Worm (Caenorhabditis elegans): ENCODE measurements around the gene umps-1.

umps-1 gene

ce11 chrIII:10337508-10338166 is 19.8 kb downstream of the umps-1 start, which contains the start of gene ttr-15:
Gene ttr-15, plus strand, starts transcription at chrIII:10337847.
- TF ChIP-seq tab-1 (GFP tag; IDR thresholded peaks at IDR 0.05): no peak
- TF ChIP-seq ztf-23 (GFP tag; IDR thresholded peaks at IDR 0.05): no peak
- no peak for TF ChIP-seq cog-1 (tag; optimal IDR thresholded peaks at IDR 0.05)
- no peak for TF ChIP-seq flt-1 (GFP tag; IDR thresholded peaks at IDR 0.05)
- TF ChIP-seq med-1 (GFP tag; optimal IDR thresholded peaks at IDR 0.05; ENCODE audit: insufficient read depth): no peak
- TF ChIP-seq klf-2 (GFP tag; conservative IDR thresholded peaks at IDR 0.05): no peak
- TF ChIP-seq ztf-29 (GFP tag; IDR thresholded peaks at IDR 0.05): no peak
- TF ChIP-seq T22C8.4 (GFP tag; IDR thresholded peaks at IDR 0.05): no peak

ce11 chrIII:10336109-10336508 is 21.3 kb downstream of the umps-1 start:
- TF ChIP-seq ref-1 (GFP tag; conservative IDR thresholded peaks at IDR 0.05): no peak
- no peak for TF ChIP-seq ztf-23 (GFP tag; IDR thresholded peaks at IDR 0.05)
- no peak for TF ChIP-seq cog-1 (tag; optimal IDR thresholded peaks at IDR 0.05)
- no peak for TF ChIP-seq ztf-29 (GFP tag; IDR thresholded peaks at IDR 0.05)
- no peak for TF ChIP-seq tab-1 (GFP tag; IDR thresholded peaks at IDR 0.05)
- no peak for TF ChIP-seq med-1 (GFP tag; optimal IDR thresholded peaks at IDR 0.05; ENCODE audit: insufficient read depth)
- no peak for TF ChIP-seq flt-1 (GFP tag; IDR thresholded peaks at IDR 0.05)
- TF ChIP-seq T22C8.4 (GFP tag; IDR thresholded peaks at IDR 0.05): no peak
- no peak for TF ChIP-seq klf-2 (GFP tag; conservative IDR thresholded peaks at IDR 0.05)

ce11 chrIII:10335086-10335485 is 22.4 kb downstream of the umps-1 start, which contains the start of gene ced-9:
Gene ced-9, plus strand, starts transcription at chrIII:10335172.
- TF ChIP-seq cog-1 (tag; optimal IDR thresholded peaks at IDR 0.05) (no peak), klf-2 (GFP tag; conservative IDR thresholded peaks at IDR 0.05) (no peak), ref-1 (GFP tag; conservative IDR thresholded peaks at IDR 0.05) (no peak), ztf-29 (GFP tag; IDR thresholded peaks at IDR 0.05) (no peak), med-1 (GFP tag; optimal IDR thresholded peaks at IDR 0.05; ENCODE audit: insufficient read depth) (no peak), T22C8.4 (GFP tag; IDR thresholded peaks at IDR 0.05) (no peak), tab-1 (GFP tag; IDR thresholded peaks at IDR 0.05) (no peak), flt-1 (GFP tag; IDR thresholded peaks at IDR 0.05) (no peak), ztf-23 (GFP tag; IDR thresholded peaks at IDR 0.05) (no peak)

- TF ChIP-seq T22C8.4 (GFP tag; IDR thresholded peaks at IDR 0.05) (0 out of 2 replicates have a peak, but pooled peaks have one; percentile 19), cog-1 (tag; optimal IDR thresholded peaks at IDR 0.05) (peak; percentile 51), ref-1 (GFP tag; conservative IDR thresholded peaks at IDR 0.05) (no peak), klf-2 (GFP tag; conservative IDR thresholded peaks at IDR 0.05) (no peak), ztf-23 (GFP tag; IDR thresholded peaks at IDR 0.05) (peak; percentile 52; the same call in 1 of the 2 replicates)
Measured at ce11 chrIII:10333961-10334542, 23.4 kb downstream of the umps-1 start, which contains the start of the genes jmjd-4 and mev-1. Gene jmjd-4, minus strand, starts transcription at chrIII:10334018. Gene mev-1, plus strand, starts transcription at chrIII:10334277.

- no peak for TF ChIP-seq klf-2 (GFP tag; conservative IDR thresholded peaks at IDR 0.05)
- TF ChIP-seq cog-1 (tag; optimal IDR thresholded peaks at IDR 0.05): no peak
Measured at ce11 chrIII:10332560-10332959, 24.9 kb downstream of the umps-1 start, which contains the start of gene T07C4.12. Gene T07C4.12, minus strand, starts transcription at chrIII:10332660.

- TF ChIP-seq ztf-29 (GFP tag; IDR thresholded peaks at IDR 0.05): no peak
- TF ChIP-seq klf-2 (GFP tag; conservative IDR thresholded peaks at IDR 0.05): no peak
- no peak for TF ChIP-seq ref-1 (GFP tag; conservative IDR thresholded peaks at IDR 0.05)
Measured at ce11 chrIII:10331232-10331631, 26.2 kb downstream of the umps-1 start.

ce11 chrIII:10330372-10331062 is 26.9 kb downstream of the umps-1 start, which contains the start of gene nex-2:
Gene nex-2, minus strand, starts transcription at chrIII:10330422.
- TF ChIP-seq ztf-23 (GFP tag; IDR thresholded peaks at IDR 0.05) (no peak), flt-1 (GFP tag; IDR thresholded peaks at IDR 0.05) (no peak), cog-1 (tag; optimal IDR thresholded peaks at IDR 0.05) (no peak), tab-1 (GFP tag; IDR thresholded peaks at IDR 0.05) (no peak), T22C8.4 (GFP tag; IDR thresholded peaks at IDR 0.05) (no peak), klf-2 (GFP tag; conservative IDR thresholded peaks at IDR 0.05) (no peak), med-1 (GFP tag; optimal IDR thresholded peaks at IDR 0.05; ENCODE audit: insufficient read depth) (no peak), ref-1 (GFP tag; conservative IDR thresholded peaks at IDR 0.05) (no peak), ztf-29 (GFP tag; IDR thresholded peaks at IDR 0.05) (no peak)

ce11 chrIII:10329811-10330210 is 27.6 kb downstream of the umps-1 start:
- TF ChIP-seq tab-1 (GFP tag; IDR thresholded peaks at IDR 0.05): no peak

ce11 chrIII:10328565-10329541 is 28.6 kb downstream of the umps-1 start:
- TF ChIP-seq klf-2 (GFP tag; conservative IDR thresholded peaks at IDR 0.05): no peak
- no peak for TF ChIP-seq ref-1 (GFP tag; conservative IDR thresholded peaks at IDR 0.05)
- TF ChIP-seq cog-1 (tag; optimal IDR thresholded peaks at IDR 0.05): no peak
- TF ChIP-seq flt-1 (GFP tag; IDR thresholded peaks at IDR 0.05): no peak
- TF ChIP-seq med-1 (GFP tag; optimal IDR thresholded peaks at IDR 0.05; ENCODE audit: insufficient read depth): no peak
- no peak for TF ChIP-seq tab-1 (GFP tag; IDR thresholded peaks at IDR 0.05)
- no peak for TF ChIP-seq T22C8.4 (GFP tag; IDR thresholded peaks at IDR 0.05)

Measured in whole organism, midembryonic.